Fruit fly (Drosophila melanogaster): ENCODE measurements around the gene CG6171.

Gene CG6171

dm6 chr3R:15408131-15408731 lies 44.6 kb upstream of the CG6171 start, which contains the start of gene Atx2 (continued):
- TF ChIP-seq CG15269 (tag; optimal IDR thresholded peaks at IDR 0.05) (no peak), bcd (GFP tag; optimal IDR thresholded peaks at IDR 0.05) (peak; percentile 55), en (GFP tag; optimal IDR thresholded peaks at IDR 0.05) (no peak), CG12299 (tag; optimal IDR thresholded peaks at IDR 0.05) (no peak), knrl (GFP tag; IDR thresholded peaks at IDR 0.05; ENCODE audit: partially characterized antibody) (peak; percentile 95), CG3065 (GFP tag; optimal IDR thresholded peaks at IDR 0.05) (peak; percentile 11), CG8765 (GFP tag; IDR thresholded peaks at IDR 0.05) (0 out of 2 replicates have a peak, but pooled peaks have one; percentile 30), Blimp-1 (GFP tag; optimal IDR thresholded peaks at IDR 0.05) (peak; percentile 17), ERR (GFP tag; optimal IDR thresholded peaks at IDR 0.05) (peak; percentile 40), Ada2b (GFP tag; IDR thresholded peaks at IDR 0.05) (no peak), Atf3 (GFP tag; optimal IDR thresholded peaks at IDR 0.05) (no peak), gro (GFP tag; optimal IDR thresholded peaks at IDR 0.05) (peak; percentile 64), Hey (tag; optimal IDR thresholded peaks at IDR 0.05) (no peak), CG6654 (GFP tag; optimal IDR thresholded peaks at IDR 0.05) (no peak), lilli (GFP tag; optimal IDR thresholded peaks at IDR 0.05) (peak; percentile 50), crol (GFP tag; IDR thresholded peaks at IDR 0.05) (no peak), CG9215 (GFP tag; IDR thresholded peaks at IDR 0.05) (peak; percentile 48), disco-r (GFP tag; optimal IDR thresholded peaks at IDR 0.05) (peak; percentile 14), CG14710 (tag; optimal IDR thresholded peaks at IDR 0.05) (peak; percentile 38), CG12942 (GFP tag; optimal IDR thresholded peaks at IDR 0.05) (peak; percentile 19), CG43689 (GFP tag; IDR thresholded peaks at IDR 0.05) (no peak), CG2120 (GFP tag; optimal IDR thresholded peaks at IDR 0.05) (peak; percentile 66), CG10979 (tag; optimal IDR thresholded peaks at IDR 0.05) (peak; percentile 2), CG5180 (GFP tag; optimal IDR thresholded peaks at IDR 0.05) (peak; percentile 2), CG1792 (GFP tag; optimal IDR thresholded peaks at IDR 0.05) (peak; percentile 54), nom (GFP tag; optimal IDR thresholded peaks at IDR 0.05) (no peak), Lpt (GFP tag; optimal IDR thresholded peaks at IDR 0.05) (no peak), wek (GFP tag; optimal IDR thresholded peaks at IDR 0.05) (peak; percentile 13), CG15073 (GFP tag; optimal IDR thresholded peaks at IDR 0.05) (no peak), lola (GFP tag; optimal IDR thresholded peaks at IDR 0.05) (no peak), phol (tag; optimal IDR thresholded peaks at IDR 0.05) (peak; percentile 43), jigr1 (GFP tag; IDR thresholded peaks at IDR 0.05) (no peak), Lhr (GFP tag; optimal IDR thresholded peaks at IDR 0.05) (peak; percentile 49), CG7786 (GFP tag; optimal IDR thresholded peaks at IDR 0.05) (peak; percentile 8), fu2 (GFP tag; optimal IDR thresholded peaks at IDR 0.05) (peak; percentile 47), CG6791 (GFP tag; IDR thresholded peaks at IDR 0.05; ENCODE audit: partially characterized antibody) (peak; percentile 92), CG2116 (GFP tag; optimal IDR thresholded peaks at IDR 0.05) (peak; percentile 97), CG13624 (GFP tag; optimal IDR thresholded peaks at IDR 0.05) (peak; percentile 86), CG4854 (GFP tag; optimal IDR thresholded peaks at IDR 0.05) (peak; percentile 24), CG16863 (GFP tag; optimal IDR thresholded peaks at IDR 0.05) (peak; percentile 11), Fer3 (tag; optimal IDR thresholded peaks at IDR 0.05) (no peak), bbx (GFP tag; IDR thresholded peaks at IDR 0.05; ENCODE audit: partially characterized antibody) (peak; percentile 93), HHEX (GFP tag; optimal IDR thresholded peaks at IDR 0.05) (peak; percentile 15), pros (GFP tag; optimal IDR thresholded peaks at IDR 0.05) (no peak), dati (GFP tag; IDR thresholded peaks at IDR 0.05) (no peak), Dref (GFP tag; IDR thresholded peaks at IDR 0.05) (peak; percentile 98), ranshi (GFP tag; IDR thresholded peaks at IDR 0.05) (peak; percentile 32; the same call in 1 of the 2 replicates), eyg (GFP tag; optimal IDR thresholded peaks at IDR 0.05) (no peak), dm (GFP tag; optimal IDR thresholded peaks at IDR 0.05) (peak; percentile 70), Asciz (GFP tag; optimal IDR thresholded peaks at IDR 0.05) (peak; percentile 12)

All from whole organism, embryonic.